Worm (Caenorhabditis elegans) whole organism, young adult: ENCODE data around the gene M151.2.

Experiments
- B0336.3 ChIP-seq: fragments of 200-800 bp; sonication (Bioruptor generic); IDR thresholded peaks from 2 replicates; pipeline ENCODE4 v1.3.6; 2022; ENCODE audit warnings: missing genetic modification characterization, missing compliant biosample characterization
- D2030.7 ChIP-seq: fragments of 200-800 bp; sonication (Bioruptor generic); IDR thresholded peaks from 2 replicates; pipeline ENCODE4 v1.3.6; 2022; ENCODE audit warnings: missing genetic modification reagents, missing genetic modification characterization, missing compliant biosample characterization
- F22D6.2 ChIP-seq: sonication (generic microtip); optimal IDR thresholded peaks from 2 replicates; lab custom pipeline; 2016; ENCODE audit warnings: mild to moderate bottlenecking, missing genetic modification characterization, missing compliant biosample characterization
- F37B4.10 ChIP-seq: fragments of 200-800 bp; sonication (Bioruptor generic); IDR thresholded peaks from 2 replicates; pipeline ENCODE4 v1.3.6; 2022; ENCODE audit warnings: missing genetic modification characterization, missing compliant biosample characterization
- F39B2.1 ChIP-seq: fragments of 200-800 bp; sonication (Bioruptor generic); IDR thresholded peaks from 2 replicates; pipeline ENCODE4 v1.3.6; 2022; ENCODE audit warnings: missing genetic modification reagents, missing genetic modification characterization, missing compliant biosample characterization
- K12H6.12 ChIP-seq: fragments of 200-800 bp; sonication (Bioruptor generic); optimal IDR thresholded peaks from 2 replicates; lab custom pipeline; 2018; ENCODE audit warnings: mild to moderate bottlenecking, missing genetic modification characterization, missing compliant biosample characterization
- ZK185.1 ChIP-seq: sonication (generic microtip); optimal IDR thresholded peaks from 2 replicates; lab custom pipeline; 2016; ENCODE audit warnings: mild to moderate bottlenecking, missing genetic modification characterization, missing compliant biosample characterization; ENCODE audit not compliant: poor library complexity, severe bottlenecking
- attf-3 ChIP-seq: fragments of 200-800 bp; sonication (Bioruptor generic); conservative IDR thresholded peaks from 2 replicates; pipeline ENCODE4 v1.3.6; 2022; ENCODE audit warnings: missing genetic modification reagents, missing genetic modification characterization, missing compliant biosample characterization
- attf-5 ChIP-seq: fragments of 200-800 bp; sonication (Bioruptor generic); optimal IDR thresholded peaks from 2 replicates; lab custom pipeline; 2018; ENCODE audit warnings: mild to moderate bottlenecking, missing genetic modification characterization, missing compliant biosample characterization
- ccch-3 ChIP-seq: fragments of 200-800 bp; sonication (Bioruptor generic); optimal IDR thresholded peaks from 2 replicates; lab custom pipeline; 2018; ENCODE audit warnings: mild to moderate bottlenecking, missing genetic modification characterization, missing compliant biosample characterization
- cebp-1 ChIP-seq, 2 experiments: fragments of 200-800 bp in 1 of 2; sonication (Bioruptor generic) in 1 of 2; sonication (generic microtip) in 1 of 2; IDR thresholded peaks in 1 of 2; optimal IDR thresholded peaks in 1 of 2; 2 replicates each; pipeline versions ENCODE4 v1.3.6 to Lab custom; 2017 to 2022; ENCODE audit warnings: missing compliant biosample characterization in 2 of 2, missing genetic modification characterization in 2 of 2, mild to moderate bottlenecking in 1 of 2, missing genetic modification reagents in 1 of 2, moderate library complexity in 1 of 2
- cebp-2 ChIP-seq: fragments of 200-800 bp; sonication (Bioruptor generic); IDR thresholded peaks from 2 replicates; pipeline ENCODE4 v1.3.6; 2022; ENCODE audit warnings: missing genetic modification characterization, missing compliant biosample characterization
- ceh-58 ChIP-seq: fragments of 200-800 bp; sonication (Bioruptor generic); IDR thresholded peaks from 2 replicates; pipeline ENCODE4 v1.3.6; 2022; ENCODE audit warnings: missing genetic modification characterization, missing compliant biosample characterization
- dox-1 ChIP-seq: fragments of 200-800 bp; sonication (Bioruptor generic); IDR thresholded peaks from 2 replicates; pipeline ENCODE4 v1.3.6; 2022; ENCODE audit warnings: missing genetic modification reagents, missing genetic modification characterization, missing compliant biosample characterization
- efl-1 ChIP-seq: fragments of 150-350 bp; optimal IDR thresholded peaks from 2 replicates; lab custom pipeline; 2014; ENCODE audit warnings: missing biosample characterization, missing genetic modification reagents, missing genetic modification characterization
- egl-18 ChIP-seq: fragments of 200-800 bp; sonication (Bioruptor generic); IDR thresholded peaks from 2 replicates; pipeline ENCODE4 v1.3.6; 2022; ENCODE audit warnings: missing genetic modification reagents, missing genetic modification characterization, missing compliant biosample characterization
- egl-44 ChIP-seq: fragments of 200-800 bp; sonication (Bioruptor generic); IDR thresholded peaks from 2 replicates; pipeline ENCODE4 v1.3.6; 2022; ENCODE audit warnings: missing genetic modification reagents, missing genetic modification characterization, missing compliant biosample characterization
- egrh-3 ChIP-seq: fragments of 200-800 bp; sonication (Bioruptor generic); IDR thresholded peaks from 2 replicates; pipeline ENCODE4 v1.3.6; 2022; ENCODE audit warnings: missing genetic modification reagents, missing genetic modification characterization, missing compliant biosample characterization
- ets-4 ChIP-seq: fragments of 200-800 bp; sonication (Bioruptor generic); optimal IDR thresholded peaks from 2 replicates; lab custom pipeline; 2018; ENCODE audit warnings: mild to moderate bottlenecking, missing genetic modification characterization, missing compliant biosample characterization
- hmg-20 ChIP-seq: fragments of 200-800 bp; sonication (Bioruptor generic); IDR thresholded peaks from 2 replicates; pipeline ENCODE4 v1.3.6; 2022; ENCODE audit warnings: missing genetic modification reagents, missing genetic modification characterization, missing compliant biosample characterization
- let-526 ChIP-seq: fragments of 200-800 bp; sonication (Bioruptor generic); IDR thresholded peaks from 2 replicates; pipeline ENCODE4 v1.3.6; 2022; ENCODE audit warnings: missing genetic modification reagents, missing genetic modification characterization, missing compliant biosample characterization
- lin-26 ChIP-seq: fragments of 200-800 bp; sonication (Bioruptor generic); IDR thresholded peaks from 2 replicates; pipeline ENCODE4 v1.3.6; 2022; ENCODE audit warnings: missing genetic modification reagents, missing genetic modification characterization, missing compliant biosample characterization
- lin-54 ChIP-seq: fragments of 200-800 bp; sonication (Bioruptor generic); optimal IDR thresholded peaks from 2 replicates; lab custom pipeline; 2018; ENCODE audit warnings: mild to moderate bottlenecking, missing genetic modification characterization, missing compliant biosample characterization
- lir-1 ChIP-seq: fragments of 200-800 bp; sonication (Bioruptor generic); conservative IDR thresholded peaks from 2 replicates; pipeline ENCODE4 v1.3.6; 2022; ENCODE audit warnings: missing genetic modification reagents, missing genetic modification characterization, missing compliant biosample characterization
- madf-6 ChIP-seq: fragments of 200-800 bp; sonication (Bioruptor generic); IDR thresholded peaks from 2 replicates; pipeline ENCODE4 v1.3.6; 2022; ENCODE audit warnings: missing genetic modification reagents, missing genetic modification characterization, missing compliant biosample characterization
- nfya-1 ChIP-seq: sonication (generic microtip); optimal IDR thresholded peaks from 2 replicates; lab custom pipeline; 2017; ENCODE audit warnings: antibody characterized with exemption, missing compliant biosample characterization, missing genetic modification characterization, borderline replicate concordance; ENCODE audit not compliant: insufficient read depth
- nfyb-1 ChIP-seq: fragments of 200-800 bp; sonication (Bioruptor generic); IDR thresholded peaks from 2 replicates; pipeline ENCODE4 v1.3.6; 2022; ENCODE audit warnings: missing genetic modification reagents, missing genetic modification characterization, missing compliant biosample characterization
- nhr-80 ChIP-seq: sonication (generic microtip); optimal IDR thresholded peaks from 2 replicates; lab custom pipeline; 2016; ENCODE audit warnings: missing genetic modification characterization, missing compliant biosample characterization
- nhr-90 ChIP-seq: sonication (generic microtip); optimal IDR thresholded peaks from 2 replicates; lab custom pipeline; 2016; ENCODE audit warnings: missing genotype, mild to moderate bottlenecking, missing genetic modification characterization, missing compliant biosample characterization
- pbrm-1 ChIP-seq: fragments of 200-800 bp; sonication (Bioruptor generic); IDR thresholded peaks from 2 replicates; pipeline ENCODE4 v1.3.6; 2022; ENCODE audit warnings: missing genetic modification reagents, missing genetic modification characterization, missing compliant biosample characterization
- pha-4 ChIP-seq: fragments of 150-350 bp; sonication (generic microtip); optimal IDR thresholded peaks from 2 replicates; lab custom pipeline; 2014; ENCODE audit warnings: missing biosample characterization, missing genetic modification reagents, missing genetic modification characterization
- rcor-1 ChIP-seq: fragments of 200-800 bp; sonication (Bioruptor generic); IDR thresholded peaks from 2 replicates; pipeline ENCODE4 v1.3.6; 2022; ENCODE audit warnings: missing genetic modification reagents, missing genetic modification characterization, missing compliant biosample characterization
- rec-8 ChIP-seq, 2 experiments: sonication (generic microtip); optimal IDR thresholded peaks; 2 replicates each; lab custom pipeline; 2016; ENCODE audit warnings: mild to moderate bottlenecking in 2 of 2, missing genetic modification characterization in 2 of 2, missing genetic modification reagents in 2 of 2, missing genotype in 2 of 2, missing biosample characterization in 1 of 2, missing compliant biosample characterization in 1 of 2, moderate library complexity in 1 of 2
- repo-1 ChIP-seq: sonication (generic microtip); optimal IDR thresholded peaks from 2 replicates; lab custom pipeline; 2017; ENCODE audit warnings: mild to moderate bottlenecking, missing genetic modification characterization, missing compliant biosample characterization
- snpc-1.3 ChIP-seq: sonication (generic microtip); optimal IDR thresholded peaks from 2 replicates; lab custom pipeline; 2017; ENCODE audit warnings: missing genetic modification characterization, mild to moderate bottlenecking, missing compliant biosample characterization, antibody characterized with exemption, moderate library complexity, missing genotype, missing genetic modification reagents; ENCODE audit not compliant: insufficient read depth
- tbp1 ChIP-seq: fragments of 200-800 bp; sonication (Bioruptor generic); optimal IDR thresholded peaks from 2 replicates; lab custom pipeline; 2018; ENCODE audit warnings: mild to moderate bottlenecking, missing genetic modification characterization, missing compliant biosample characterization
- zim-3 ChIP-seq: sonication (generic microtip); optimal IDR thresholded peaks from 2 replicates; lab custom pipeline; 2017; ENCODE audit warnings: mild to moderate bottlenecking, missing genetic modification characterization, moderate library complexity, missing compliant biosample characterization
- ztf-18 ChIP-seq: sonication (generic microtip); optimal IDR thresholded peaks from 2 replicates; lab custom pipeline; 2016; ENCODE audit warnings: missing genotype, mild to moderate bottlenecking, missing genetic modification characterization, missing compliant biosample characterization
- ztf-25 ChIP-seq: fragments of 200-800 bp; sonication (Bioruptor generic); IDR thresholded peaks from 2 replicates; pipeline ENCODE4 v1.3.6; 2022; ENCODE audit warnings: missing genetic modification reagents, missing genetic modification characterization, missing compliant biosample characterization
- ztf-3 ChIP-seq: fragments of 200-800 bp; sonication (Bioruptor generic); optimal IDR thresholded peaks from 2 replicates; lab custom pipeline; 2018; ENCODE audit warnings: mild to moderate bottlenecking, missing genetic modification characterization, missing compliant biosample characterization

The M151.2 gene

DNA sequence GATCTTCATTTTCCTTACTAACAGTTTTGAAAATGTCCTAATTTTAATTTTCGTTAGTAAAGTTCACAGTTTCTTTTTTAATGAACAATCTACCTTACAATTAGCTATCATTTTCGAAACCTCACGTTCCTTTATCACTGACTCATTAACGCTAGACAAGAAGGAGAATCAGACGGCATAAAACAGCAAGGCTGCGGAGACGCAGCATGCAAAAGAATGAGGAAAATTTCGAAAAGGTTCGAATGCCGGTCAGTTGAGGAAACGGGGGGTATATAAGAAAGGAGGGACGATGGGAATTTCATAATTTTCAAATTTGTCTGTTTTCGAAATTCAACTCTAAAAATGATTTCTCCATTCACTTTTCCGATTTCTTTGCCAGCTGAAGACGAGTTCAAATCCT is 31.0 kb downstream of the M151.2 start, which contains the start of gene F19B10.13:
F19B10.13 (plus strand) TSS at position 343 of the 400 bp plus-strand sequence.
- TF ChIP-seq rec-8 (tag; optimal IDR thresholded peaks at IDR 0.05; lab: Kevin White, UChicago) (no peak), attf-5 (GFP tag; lab: Kevin White, UChicago) (peak; percentile 55), nhr-80 (tag; lab: Kevin White, UChicago) (peak; percentile 48), lir-1 (GFP tag; lab: Robert Waterston, UW) (no peak), cebp-1 (GFP tag; IDR thresholded peaks at IDR 0.05; lab: Robert Waterston, UW) (peak; percentile 72), cebp-1 (tag; optimal IDR thresholded peaks at IDR 0.05; lab: Kevin White, UChicago) (peak; percentile 90), dox-1 (GFP tag; lab: Robert Waterston, UW) (0 out of 2 replicates have a peak, but pooled peaks have one; percentile 28), D2030.7 (no peak)
- TF ChIP-seq, all 124 proteins: peak for 4

DNA sequence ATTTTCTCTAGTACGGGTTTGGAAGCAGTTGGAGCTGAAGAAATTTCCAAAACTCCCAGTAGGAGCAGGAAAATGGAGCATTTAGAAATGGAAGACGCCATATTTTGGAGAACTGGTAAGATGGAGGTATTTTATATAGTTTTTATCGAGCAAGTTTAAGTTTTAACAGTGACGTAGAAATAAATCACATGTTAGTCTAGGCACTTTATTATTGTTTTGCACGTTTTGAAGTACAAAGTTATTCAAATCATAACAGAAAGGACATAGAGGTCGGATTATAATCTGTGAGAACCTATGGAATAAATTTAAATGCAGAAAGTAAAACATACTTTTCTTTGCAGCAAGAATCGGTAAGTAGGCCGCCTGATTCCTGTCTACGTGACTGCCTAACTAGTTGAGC is 32.9 kb downstream of the M151.2 start, which contains the start of gene F19B10.6:
F19B10.6 (minus strand) TSS at position 101 of the 400 bp plus-strand sequence.
- TF ChIP-seq K12H6.12 (no peak), F22D6.2 (tag; lab: Kevin White, UChicago) (no peak), ceh-58 (GFP tag; lab: Robert Waterston, UW) (no peak)

DNA sequence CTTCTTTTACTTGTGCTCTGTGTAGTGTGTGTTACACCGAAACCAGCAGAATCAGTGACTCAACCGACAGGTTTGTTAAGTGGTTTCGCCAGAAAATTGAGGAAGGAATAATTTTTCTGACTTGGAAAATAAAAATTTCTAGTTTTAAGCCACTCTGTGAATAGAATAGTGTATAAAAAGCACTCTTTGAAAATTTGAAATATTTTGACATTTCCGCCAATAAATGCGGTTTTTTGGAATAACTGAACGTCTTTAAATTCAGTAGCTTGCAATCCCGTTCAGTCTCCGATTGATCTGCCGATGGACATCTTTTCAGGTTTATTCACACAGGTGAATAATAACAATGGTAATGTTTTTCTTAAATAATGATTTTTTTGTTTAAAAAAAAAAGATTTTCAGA is 33.6 kb downstream of the M151.2 start, which contains the start of gene F19B10.3:
F19B10.3 (plus strand) TSS at position 301 of the 400 bp plus-strand sequence.
- TF ChIP-seq egl-18 (GFP tag; lab: Robert Waterston, UW) (no peak), ets-4 (GFP tag; lab: Kevin White, UChicago) (no peak), nfya-1 (tag; lab: Kevin White, UChicago) (no peak), ztf-25 (GFP tag; lab: Robert Waterston, UW) (no peak), ztf-3 (no peak), nhr-80 (tag; lab: Kevin White, UChicago) (no peak), egrh-3 (GFP tag; lab: Robert Waterston, UW) (no peak), rcor-1 (no peak), lin-54 (GFP tag; lab: Kevin White, UChicago) (no peak)

DNA sequence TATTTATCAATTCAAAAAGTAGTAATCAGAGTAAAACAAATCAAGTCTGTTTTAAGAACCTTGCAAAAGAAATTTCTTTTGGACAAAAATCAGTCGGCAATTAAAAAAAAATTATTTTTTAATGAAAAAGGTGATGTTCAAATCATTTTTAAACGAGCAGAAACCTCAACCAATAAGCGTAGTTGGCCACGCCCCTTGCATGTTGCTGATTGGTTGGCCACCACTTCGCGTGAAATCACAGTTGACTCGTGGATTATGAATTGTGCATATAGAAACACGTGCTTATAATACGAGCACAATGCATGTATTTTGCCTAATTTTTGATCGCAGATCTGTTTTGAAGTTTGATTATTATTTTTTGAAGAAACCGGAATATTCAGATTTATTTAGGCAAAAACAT is 34.3 kb downstream of the M151.2 start:
- TF ChIP-seq let-526, result no peak
- no peak for TF ChIP-seq ztf-18 (tag; lab: Kevin White, UChicago)
- TF ChIP-seq nfyb-1 (GFP tag; lab: Robert Waterston, UW), result 0 out of 2 replicates have a peak, but pooled peaks have one; percentile 50

DNA sequence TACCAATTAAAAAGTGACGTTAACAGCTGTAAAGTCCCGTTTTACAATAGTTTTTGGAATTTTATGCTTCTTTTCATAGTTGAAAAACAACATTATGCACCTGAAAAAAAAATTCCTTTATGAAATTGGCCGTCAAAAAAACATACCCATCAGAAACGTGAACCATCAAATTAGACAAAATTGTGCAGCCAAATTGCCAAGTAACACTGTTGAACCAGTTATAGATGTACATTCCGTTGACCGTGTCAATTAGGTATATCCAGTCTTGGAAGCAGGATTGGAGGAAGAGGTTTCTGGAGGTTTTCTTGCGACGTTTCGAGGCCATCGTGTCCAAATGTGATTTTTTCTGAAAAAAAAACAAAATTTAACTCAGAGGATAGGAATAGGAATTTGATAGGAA is 38.4 kb downstream of the M151.2 start, which contains the start of gene srx-97:
srx-97 (minus strand) TSS at position 101 of the 400 bp plus-strand sequence.
- TF ChIP-seq efl-1 (no peak), F37B4.10 (GFP tag; lab: Robert Waterston, UW) (no peak)

DNA sequence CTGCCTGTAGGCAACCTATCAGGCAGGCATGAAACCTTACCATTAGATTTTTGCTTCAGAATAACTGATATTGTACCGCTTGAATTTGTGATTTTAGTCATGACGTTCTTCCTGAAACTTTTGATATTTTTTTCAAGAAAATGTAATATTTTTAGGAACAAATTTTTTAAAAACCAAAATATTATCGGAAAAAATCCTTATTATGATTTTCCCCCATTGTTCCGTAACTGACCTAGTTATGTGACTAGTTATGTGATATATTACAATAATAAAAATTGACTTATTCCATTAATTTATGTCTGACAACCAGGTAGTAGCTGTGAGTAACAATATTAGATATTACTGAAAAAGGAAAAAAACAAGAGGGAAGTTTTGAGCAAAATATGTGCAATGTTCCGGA is 40.0 kb downstream of the M151.2 start, which contains the start of gene srx-98:
srx-98 (minus strand) TSS at position 101 of the 400 bp plus-strand sequence.
- TF ChIP-seq hmg-20 (no peak), egl-44 (GFP tag; lab: Robert Waterston, UW) (no peak), tbp1 (no peak), repo-1 (tag; lab: Kevin White, UChicago) (no peak), attf-3 (GFP tag; lab: Robert Waterston, UW) (no peak), B0336.3 (GFP tag; lab: Robert Waterston, UW) (no peak), zim-3 (no peak), madf-6 (GFP tag; lab: Robert Waterston, UW) (no peak), F39B2.1 (GFP tag; lab: Robert Waterston, UW) (no peak), ccch-3 (GFP tag; lab: Kevin White, UChicago) (no peak), let-526 (no peak), snpc-1.3 (tag; lab: Kevin White, UChicago) (no peak), pbrm-1 (no peak), nhr-90 (no peak), lin-26 (no peak), cebp-2 (GFP tag; lab: Robert Waterston, UW) (no peak), ZK185.1 (tag; lab: Kevin White, UChicago) (no peak), pha-4 (no peak)
